Fruit fly (Drosophila melanogaster): ENCODE data around the gene CG14443.

dm6 chrX:6677826-6678489 is 44.2 kb downstream of the CG14443 start, which contains the start of gene Fum1:
- TF ChIP-seq CG8478 (optimal IDR thresholded peaks at IDR 0.05) (no peak), CTCF (optimal IDR thresholded peaks at IDR 0.05) (no peak)
